Worm (Caenorhabditis elegans): ENCODE results near the gene irld-50.

ce11 chrII:2927533-2927932 is 16.3 kb downstream of the irld-50 start, which contains the start of the genes ZK355.3 and ZK355.8:
- TF ChIP-seq ama-1 (optimal IDR thresholded peaks at IDR 0.05) (no peak), ama-1 (GFP tag; optimal IDR thresholded peaks at IDR 0.05) (no peak), B0035.1 (tag; optimal IDR thresholded peaks at IDR 0.05) (no peak), cebp-1 (GFP tag; IDR thresholded peaks at IDR 0.05) (no peak), cebp-1 (tag; optimal IDR thresholded peaks at IDR 0.05) (no peak), him-1 (tag; optimal IDR thresholded peaks at IDR 0.05) (no peak), snpc-4 (GFP tag; optimal IDR thresholded peaks at IDR 0.05) (no peak), snpc-4 (tag; optimal IDR thresholded peaks at IDR 0.05) (no peak), F10E7.11 (tag; optimal IDR thresholded peaks at IDR 0.05) (no peak), F55B11.4 (tag; optimal IDR thresholded peaks at IDR 0.05; ENCODE audit: borderline replicate concordance, insufficient read depth) (no peak), fkh-3 (tag; optimal IDR thresholded peaks at IDR 0.05) (no peak), gei-17 (GFP tag; optimal IDR thresholded peaks at IDR 0.05) (no peak), attf-6 (GFP tag; IDR thresholded peaks at IDR 0.05) (no peak), T26A5.8 (tag; optimal IDR thresholded peaks at IDR 0.05) (no peak), ZK185.1 (tag; optimal IDR thresholded peaks at IDR 0.05; ENCODE audit: poor library complexity, severe bottlenecking) (no peak), chd-7 (tag; optimal IDR thresholded peaks at IDR 0.05) (no peak), lin-35 (GFP tag; optimal IDR thresholded peaks at IDR 0.05) (no peak)

All from whole organism, young adult.